Worm (Caenorhabditis elegans): ENCODE results near the gene madf-8.

ce11 chrIII:3650266-3650665 is 366 bp downstream of the madf-8 start:
- peak; percentile 3 for TF ChIP-seq W03F9.2 (tag; optimal IDR thresholded peaks at IDR 0.05)
- no peak for TF ChIP-seq him-1 (tag; optimal IDR thresholded peaks at IDR 0.05)
- no peak for TF ChIP-seq dao-5 (tag; optimal IDR thresholded peaks at IDR 0.05)
